Worm (Caenorhabditis elegans): ENCODE data around the gene K08B5.1.

DNA sequence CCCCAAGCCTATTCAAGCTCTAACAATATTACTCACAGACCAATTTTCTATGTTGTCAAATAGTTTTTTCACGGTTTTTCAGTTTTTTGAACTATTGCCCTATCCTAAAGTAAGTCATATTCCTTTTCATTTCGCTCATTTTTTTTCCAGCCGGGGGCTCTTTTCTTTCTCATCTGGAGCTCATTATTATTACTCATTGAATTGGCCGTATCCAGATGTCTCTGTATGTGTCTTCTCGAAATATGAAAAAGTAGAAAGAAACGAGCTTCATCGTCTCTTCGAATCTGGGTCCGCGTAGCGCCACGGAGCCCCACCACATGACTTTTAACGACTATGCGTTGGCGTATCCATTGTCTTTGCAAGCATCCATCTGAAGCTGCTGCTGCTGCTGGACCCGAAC, 27.8 kb upstream of the K08B5.1 start:
- TF ChIP-seq W03F9.2 (tag; optimal IDR thresholded peaks at IDR 0.05) (no peak), dao-5 (tag; optimal IDR thresholded peaks at IDR 0.05) (no peak)

All from whole organism, L4/young adult.